Worm (Caenorhabditis elegans) whole organism, mixed stage, embryonic: Measurements from ENCODE around the gene psmd-9.

ENCODE experiments used
- M03D4.4 ChIP-seq: sonication (generic microtip); optimal IDR thresholded peaks from 2 replicates; lab custom pipeline; 2017; ENCODE audit warnings: mild to moderate bottlenecking, missing genetic modification characterization, missing compliant biosample characterization
- bed-3 ChIP-seq: fragments of 200-800 bp; sonication (Bioruptor generic); optimal IDR thresholded peaks from 3 replicates; lab custom pipeline; 2018; ENCODE audit warnings: mild to moderate bottlenecking, missing genetic modification characterization, moderate library complexity, missing compliant biosample characterization
- blmp-1 ChIP-seq: fragments of 150-350 bp; optimal IDR thresholded peaks from 2 replicates; lab custom pipeline; 2014; ENCODE audit warnings: missing biosample characterization, missing genetic modification characterization
- ceh-39 ChIP-seq: fragments of 150-350 bp; optimal IDR thresholded peaks from 2 replicates; lab custom pipeline; 2014; ENCODE audit warnings: missing biosample characterization, missing genetic modification characterization
- ceh-43 ChIP-seq: fragments of 200-800 bp; sonication (Bioruptor generic); optimal IDR thresholded peaks from 2 replicates; lab custom pipeline; 2018; ENCODE audit warnings: mild to moderate bottlenecking, missing genetic modification characterization, moderate library complexity, missing compliant biosample characterization
- ceh-83 ChIP-seq: fragments of 200-800 bp; sonication (Bioruptor generic); optimal IDR thresholded peaks from 2 replicates; lab custom pipeline; 2018; ENCODE audit warnings: mild to moderate bottlenecking, missing genetic modification characterization, missing compliant biosample characterization
- ces-1 ChIP-seq: fragments of 150-350 bp; optimal IDR thresholded peaks from 2 replicates; lab custom pipeline; 2014; ENCODE audit warnings: missing biosample characterization, missing genetic modification reagents, missing genetic modification characterization
- cnd-1 ChIP-seq: fragments of 200-800 bp; sonication (Bioruptor generic); optimal IDR thresholded peaks from 2 replicates; lab custom pipeline; 2018; ENCODE audit warnings: mild to moderate bottlenecking, missing genetic modification characterization, missing compliant biosample characterization
- drap-1 ChIP-seq: fragments of 200-800 bp; sonication (Bioruptor generic); optimal IDR thresholded peaks from 3 replicates; lab custom pipeline; 2018; ENCODE audit warnings: mild to moderate bottlenecking, missing genetic modification characterization, missing compliant biosample characterization
- elt-1 ChIP-seq: sonication (generic microtip); optimal IDR thresholded peaks from 2 replicates; lab custom pipeline; 2017; ENCODE audit warnings: missing genetic modification characterization, mild to moderate bottlenecking, missing compliant biosample characterization, antibody characterized with exemption, moderate library complexity, borderline replicate concordance; ENCODE audit not compliant: insufficient read depth
- elt-3 ChIP-seq: fragments of 150-350 bp; optimal IDR thresholded peaks from 2 replicates; lab custom pipeline; 2014; ENCODE audit warnings: missing biosample characterization, missing genetic modification characterization
- flh-1 ChIP-seq: fragments of 200-800 bp; sonication (Bioruptor generic); optimal IDR thresholded peaks from 2 replicates; lab custom pipeline; 2018; ENCODE audit warnings: mild to moderate bottlenecking, missing genetic modification characterization, moderate library complexity, missing compliant biosample characterization
- ham-2 ChIP-seq: fragments of 200-800 bp; sonication (Bioruptor generic); optimal IDR thresholded peaks from 2 replicates; lab custom pipeline; 2018; ENCODE audit warnings: mild to moderate bottlenecking, missing genetic modification characterization, missing compliant biosample characterization
- hlh-1 ChIP-seq: fragments of 150-350 bp; optimal IDR thresholded peaks from 2 replicates; lab custom pipeline; 2014; ENCODE audit warnings: missing biosample characterization, missing genetic modification reagents, missing genetic modification characterization
- lin-13 ChIP-seq: fragments of 150-350 bp; optimal IDR thresholded peaks from 2 replicates; lab custom pipeline; 2014; ENCODE audit warnings: missing biosample characterization, missing genetic modification characterization
- lin-32 ChIP-seq: fragments of 200-800 bp; sonication (Bioruptor generic); optimal IDR thresholded peaks from 2 replicates; lab custom pipeline; 2018; ENCODE audit warnings: mild to moderate bottlenecking, missing genetic modification characterization, missing compliant biosample characterization
- lsy-2 ChIP-seq: fragments of 150-350 bp; optimal IDR thresholded peaks from 2 replicates; lab custom pipeline; 2014; ENCODE audit warnings: missing biosample characterization, missing genetic modification characterization
- mab-5 ChIP-seq: fragments of 150-350 bp; optimal IDR thresholded peaks from 2 replicates; lab custom pipeline; 2014; ENCODE audit warnings: missing biosample characterization, missing genetic modification characterization
- mep-1 ChIP-seq: fragments of 150-350 bp; optimal IDR thresholded peaks from 2 replicates; lab custom pipeline; 2017; ENCODE audit warnings: missing biosample characterization, missing genetic modification reagents, missing genetic modification characterization, inconsistent platforms
- mls-2 ChIP-seq: sonication (generic microtip); optimal IDR thresholded peaks from 2 replicates; lab custom pipeline; 2016; ENCODE audit warnings: mild to moderate bottlenecking, missing genetic modification characterization, moderate library complexity, missing compliant biosample characterization
- nhr-12 ChIP-seq: fragments of 150-350 bp; optimal IDR thresholded peaks from 2 replicates; lab custom pipeline; 2014; ENCODE audit warnings: missing biosample characterization, missing genetic modification characterization
- nhr-2 ChIP-seq: fragments of 150-350 bp; optimal IDR thresholded peaks from 2 replicates; lab custom pipeline; 2014; ENCODE audit warnings: missing biosample characterization, missing genetic modification characterization
- nhr-237 ChIP-seq: fragments of 150-350 bp; optimal IDR thresholded peaks from 2 replicates; lab custom pipeline; 2014; ENCODE audit warnings: missing biosample characterization, missing genetic modification characterization
- nhr-28 ChIP-seq: fragments of 150-350 bp; optimal IDR thresholded peaks from 2 replicates; lab custom pipeline; 2014; ENCODE audit warnings: missing biosample characterization, missing genetic modification characterization
- nhr-76 ChIP-seq: sonication (generic microtip); optimal IDR thresholded peaks from 2 replicates; lab custom pipeline; 2017; ENCODE audit warnings: missing biosample characterization, missing genetic modification characterization
- pha-4 ChIP-seq: fragments of 150-350 bp; optimal IDR thresholded peaks from 2 replicates; lab custom pipeline; 2018; ENCODE audit warnings: missing biosample characterization, missing genetic modification reagents, missing genetic modification characterization
- sem-2 ChIP-seq: fragments of 200-800 bp; sonication (Bioruptor generic); optimal IDR thresholded peaks from 2 replicates; lab custom pipeline; 2018; ENCODE audit warnings: mild to moderate bottlenecking, missing genetic modification characterization, missing compliant biosample characterization
- snpc-4 ChIP-seq: fragments of 150-350 bp; optimal IDR thresholded peaks from 2 replicates; lab custom pipeline; 2014; ENCODE audit warnings: missing biosample characterization, missing genetic modification characterization
- sptf-1 ChIP-seq: sonication (generic microtip); optimal IDR thresholded peaks from 2 replicates; lab custom pipeline; 2017; ENCODE audit warnings: mild to moderate bottlenecking, missing genetic modification characterization, moderate library complexity, missing compliant biosample characterization
- tbx-8 ChIP-seq: fragments of 200-800 bp; sonication (Bioruptor generic); optimal IDR thresholded peaks from 2 replicates; lab custom pipeline; 2018; ENCODE audit warnings: mild to moderate bottlenecking, missing genetic modification characterization, moderate library complexity, missing compliant biosample characterization
- unc-120 ChIP-seq: sonication (generic microtip); optimal IDR thresholded peaks from 2 replicates; lab custom pipeline; 2017; ENCODE audit warnings: missing genetic modification characterization, missing compliant biosample characterization; ENCODE audit not compliant: poor library complexity, severe bottlenecking
- unc-39 ChIP-seq: fragments of 150-350 bp; optimal IDR thresholded peaks from 2 replicates; lab custom pipeline; 2014; ENCODE audit warnings: missing biosample characterization, missing genetic modification characterization
- unc-62 ChIP-seq: fragments of 150-350 bp; optimal IDR thresholded peaks from 2 replicates; lab custom pipeline; 2014; ENCODE audit warnings: missing biosample characterization, missing genetic modification reagents, missing genetic modification characterization
- zip-8 ChIP-seq: fragments of 150-350 bp; optimal IDR thresholded peaks from 2 replicates; lab custom pipeline; 2014; ENCODE audit warnings: missing biosample characterization, missing genetic modification characterization
- ztf-11 ChIP-seq: fragments of 150-350 bp; optimal IDR thresholded peaks from 2 replicates; lab custom pipeline; 2014; ENCODE audit warnings: missing biosample characterization, missing genetic modification characterization

psmd-9 gene

DNA sequence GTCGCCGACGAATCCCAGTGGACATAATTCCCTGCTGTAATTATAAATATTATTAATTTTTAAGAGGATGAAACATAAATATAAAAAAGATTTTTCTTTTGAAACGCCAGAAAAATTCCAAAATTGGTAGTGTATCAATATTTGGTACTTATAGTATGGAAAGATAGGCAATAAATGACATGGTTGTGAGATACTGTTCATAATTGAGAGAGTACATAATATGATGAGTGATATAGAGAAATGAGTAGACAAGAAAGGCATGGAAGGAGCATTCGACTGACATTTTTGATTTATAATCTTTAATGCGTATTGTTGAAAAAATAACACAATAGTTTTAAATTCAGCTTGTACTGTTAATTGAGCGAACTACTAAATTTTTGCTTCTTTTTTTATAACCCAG lies 4.4 kb upstream of the psmd-9 start, which contains the start of gene C44B7.11:
C44B7.11 (minus strand) TSS at position 34 of the 400 bp plus-strand sequence.
- TF ChIP-seq blmp-1 (tag; lab: Kevin White, UChicago) (no peak), pha-4 (tag; lab: Kevin White, UChicago) (no peak), unc-120 (tag; lab: Kevin White, UChicago) (no peak), nhr-28 (no peak), ham-2 (GFP tag; lab: Kevin White, UChicago) (no peak), ceh-39 (no peak)

DNA sequence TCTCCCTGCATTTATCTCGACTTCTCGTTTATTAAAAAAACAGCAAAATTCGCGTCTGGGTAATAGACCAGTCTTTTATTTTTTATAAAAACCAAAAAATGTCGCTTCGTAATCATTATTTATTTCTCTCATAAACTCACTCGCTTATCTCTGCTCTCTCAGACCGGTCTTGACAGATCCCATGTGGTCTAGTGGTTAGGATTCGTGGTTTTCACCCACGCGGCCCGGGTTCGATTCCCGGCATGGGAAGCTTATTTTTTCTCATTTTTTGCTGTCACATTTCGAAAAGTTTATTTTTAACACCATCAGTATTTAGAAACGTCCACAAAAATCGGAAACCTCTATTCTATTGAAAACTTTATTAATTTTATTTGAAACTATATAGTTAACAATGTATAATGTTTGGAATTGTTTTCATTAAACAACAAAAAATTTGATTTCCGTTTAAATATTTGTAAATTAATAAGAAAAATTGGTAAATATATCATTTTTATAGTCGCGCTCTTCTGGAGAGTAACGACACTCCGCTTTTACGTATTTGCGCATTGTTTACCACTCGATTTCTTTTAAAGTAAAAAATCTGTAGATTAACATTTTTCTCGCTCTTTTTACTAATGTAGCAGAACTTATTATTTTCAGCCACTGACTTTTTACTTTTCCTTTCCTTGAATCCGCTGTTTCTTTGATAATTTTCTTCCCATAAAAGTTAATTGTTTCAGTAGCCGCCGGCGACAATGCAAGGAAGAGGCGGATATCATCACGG lies 3.7 kb upstream of the psmd-9 start, which contains the start of gene hrpl-1:
hrpl-1 (plus strand) TSS at position 713 of the 763 bp plus-strand sequence.
- TF ChIP-seq ceh-39 (no peak), drap-1 (no peak), elt-3 (no peak), blmp-1 (tag; lab: Kevin White, UChicago) (no peak), snpc-4 (tag; lab: Kevin White, UChicago) (no peak), zip-8 (tag; lab: Kevin White, UChicago) (no peak), nhr-237 (no peak), sem-2 (peak; percentile 52), lin-32 (GFP tag; lab: Kevin White, UChicago) (peak; percentile 14), pha-4 (tag; lab: Kevin White, UChicago) (no peak), unc-120 (tag; lab: Kevin White, UChicago) (no peak), flh-1 (no peak), mep-1 (tag; lab: Kevin White, UChicago) (no peak), ztf-11 (tag; lab: Kevin White, UChicago) (no peak), ham-2 (GFP tag; lab: Kevin White, UChicago) (no peak), cnd-1 (tag; lab: Kevin White, UChicago) (peak; percentile 59), sptf-1 (tag; lab: Kevin White, UChicago) (peak; percentile 76), unc-39 (tag; lab: Kevin White, UChicago) (no peak), hlh-1 (tag; lab: Kevin White, UChicago) (no peak), lin-13 (no peak), elt-1 (no peak), bed-3 (GFP tag; lab: Kevin White, UChicago) (peak; percentile 11), ces-1 (GFP tag; lab: Kevin White, UChicago) (no peak), mab-5 (no peak), lsy-2 (peak; percentile 26), ceh-43 (GFP tag; lab: Kevin White, UChicago) (no peak), nhr-12 (tag; lab: Kevin White, UChicago) (no peak), nhr-28 (no peak), nhr-76 (tag; lab: Kevin White, UChicago) (no peak), nhr-2 (tag; lab: Kevin White, UChicago) (no peak), mls-2 (tag; lab: Kevin White, UChicago) (no peak), M03D4.4 (peak; percentile 73), unc-62 (no peak), ceh-83 (GFP tag; lab: Kevin White, UChicago) (peak; percentile 62), tbx-8 (GFP tag; lab: Kevin White, UChicago) (peak; percentile 28)

DNA sequence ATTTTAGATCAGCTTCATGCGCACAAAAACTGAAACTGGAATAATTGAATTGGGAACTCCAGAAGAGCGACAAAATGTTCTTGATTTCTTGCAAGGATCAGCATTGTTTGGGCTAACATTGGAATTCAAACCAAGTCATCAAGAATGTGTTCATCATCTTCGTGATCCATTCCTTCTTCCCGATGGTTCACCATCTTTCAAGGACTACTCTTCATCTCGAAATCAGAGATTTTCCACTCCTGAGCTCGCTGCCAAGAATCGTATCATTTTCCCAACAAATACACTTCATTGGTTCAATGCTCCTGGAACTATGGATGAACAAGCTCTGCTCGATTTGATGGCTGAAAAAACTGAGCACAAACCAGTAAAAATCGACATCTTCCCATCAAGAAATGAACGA lies 1.2 kb upstream of the psmd-9 start:
- TF ChIP-seq ceh-83 (GFP tag; lab: Kevin White, UChicago) (no peak), lin-32 (GFP tag; lab: Kevin White, UChicago) (no peak), mab-5 (no peak), nhr-2 (tag; lab: Kevin White, UChicago) (no peak), ceh-43 (GFP tag; lab: Kevin White, UChicago) (no peak), zip-8 (tag; lab: Kevin White, UChicago) (no peak), mep-1 (tag; lab: Kevin White, UChicago) (no peak), nhr-76 (tag; lab: Kevin White, UChicago) (no peak), sem-2 (no peak)
